Worm (Caenorhabditis elegans) whole organism, L4/young adult: ENCODE measurements around the gene ccdc-47.

ENCODE experiments used
- W03F9.2 ChIP-seq: fragments of 150-350 bp; optimal IDR thresholded peaks from 2 replicates; lab custom pipeline; 2014; ENCODE audit warnings: missing biosample characterization, missing genetic modification characterization
- dao-5 ChIP-seq: sonication (generic microtip); optimal IDR thresholded peaks from 2 replicates; lab custom pipeline; 2016; ENCODE audit warnings: missing genotype, missing genetic modification characterization, moderate library complexity, missing compliant biosample characterization

- TF ChIP-seq dao-5 (tag; lab: Kevin White, UChicago), result no peak
- TF ChIP-seq W03F9.2, result no peak
These were observed 26.9 kb upstream of the ccdc-47 start for ce11 chrIII:3889896-3890295.
